Fruit fly (Drosophila melanogaster) whole organism, embryonic: Measurements from ENCODE around the gene edin.

Experiments used
- B-H2 ChIP-seq: fragments of 200-800 bp; sonication (Bioruptor generic); optimal IDR thresholded peaks from 2 replicates; lab custom pipeline; 2018; ENCODE audit warnings: missing biosample characterization, mild to moderate bottlenecking, missing genetic modification characterization
- CG10267 ChIP-seq: fragments of 200-800 bp; sonication (Bioruptor generic); optimal IDR thresholded peaks from 2 replicates; lab custom pipeline; 2018; ENCODE audit warnings: missing biosample characterization, mild to moderate bottlenecking, missing genetic modification characterization, moderate library complexity
- CG10543 ChIP-seq: fragments of 200-800 bp; sonication (Bioruptor generic); optimal IDR thresholded peaks from 3 replicates; lab custom pipeline; 2017; ENCODE audit warnings: missing biosample characterization, mild to moderate bottlenecking, missing genetic modification characterization, moderate library complexity
- CG11696 ChIP-seq: fragments of 200-800 bp; sonication (Bioruptor generic); IDR thresholded peaks from 2 replicates; pipeline ENCODE4 v1.3.6; 2022; ENCODE audit warnings: missing biosample characterization, missing genetic modification characterization
- CG11723 ChIP-seq: fragments of 200-800 bp; sonication (Bioruptor generic); optimal IDR thresholded peaks from 2 replicates; lab custom pipeline; 2017; ENCODE audit warnings: missing biosample characterization, mild to moderate bottlenecking, missing genetic modification characterization
- CG12659 ChIP-seq: fragments of 200-800 bp; sonication (Bioruptor generic); optimal IDR thresholded peaks from 3 replicates; lab custom pipeline; 2017; ENCODE audit warnings: mild to moderate bottlenecking, missing biosample characterization, missing genetic modification reagents, missing genetic modification characterization
- CG12744 ChIP-seq: fragments of 200-800 bp; sonication (Bioruptor generic); optimal IDR thresholded peaks from 2 replicates; lab custom pipeline; 2016; ENCODE audit warnings: missing biosample characterization, missing genetic modification characterization
- CG13123 ChIP-seq: fragments of 200-800 bp; sonication (Bioruptor generic); optimal IDR thresholded peaks from 2 replicates; lab custom pipeline; 2016; ENCODE audit warnings: missing biosample characterization, missing genetic modification characterization
- CG13424 ChIP-seq: fragments of 200-800 bp; sonication (Bioruptor generic); optimal IDR thresholded peaks from 2 replicates; lab custom pipeline; 2019; ENCODE audit warnings: missing biosample characterization, mild to moderate bottlenecking, missing genetic modification characterization, moderate library complexity
- CG15479 ChIP-seq: fragments of 200-800 bp; sonication (Bioruptor generic); optimal IDR thresholded peaks from 3 replicates; lab custom pipeline; 2019; ENCODE audit warnings: missing biosample characterization, mild to moderate bottlenecking, missing genetic modification characterization, moderate library complexity
- CG15514 ChIP-seq: fragments of 200-800 bp; sonication (Bioruptor generic); optimal IDR thresholded peaks from 3 replicates; lab custom pipeline; 2017; ENCODE audit warnings: missing biosample characterization, missing genetic modification characterization, mild to moderate bottlenecking, moderate library complexity, missing genetic modification reagents
- CG15601 ChIP-seq: fragments of 200-800 bp; sonication (Bioruptor generic); optimal IDR thresholded peaks from 3 replicates; lab custom pipeline; 2019; ENCODE audit warnings: missing biosample characterization, mild to moderate bottlenecking, missing genetic modification characterization, moderate library complexity
- CG1603 ChIP-seq: fragments of 200-800 bp; sonication (Bioruptor generic); optimal IDR thresholded peaks from 2 replicates; lab custom pipeline; 2019; ENCODE audit warnings: missing biosample characterization, mild to moderate bottlenecking, missing genetic modification characterization, moderate library complexity
- CG2678 ChIP-seq: fragments of 200-800 bp; sonication (Bioruptor generic); optimal IDR thresholded peaks from 3 replicates; lab custom pipeline; 2019; ENCODE audit warnings: missing biosample characterization, mild to moderate bottlenecking, missing genetic modification characterization, moderate library complexity
- CG30020 ChIP-seq: fragments of 200-800 bp; optimal IDR thresholded peaks from 2 replicates; lab custom pipeline; 2019; ENCODE audit warnings: missing biosample characterization, mild to moderate bottlenecking, missing genetic modification characterization, moderate library complexity
- CG30403 ChIP-seq: fragments of 200-800 bp; sonication (Bioruptor generic); optimal IDR thresholded peaks from 3 replicates; lab custom pipeline; 2016; ENCODE audit warnings: missing biosample characterization, missing genetic modification characterization
- CG31365 ChIP-seq: fragments of 200-800 bp; sonication (Bioruptor generic); optimal IDR thresholded peaks from 2 replicates; lab custom pipeline; 2018; ENCODE audit warnings: missing biosample characterization, mild to moderate bottlenecking, missing genetic modification characterization
- CG31441 ChIP-seq: fragments of 200-800 bp; sonication (Bioruptor generic); IDR thresholded peaks from 2 replicates; pipeline ENCODE4 v1.3.6; 2022; ENCODE audit warnings: missing biosample characterization, missing genetic modification characterization
- CG34224 ChIP-seq: fragments of 200-800 bp; sonication (Bioruptor generic); IDR thresholded peaks from 3 replicates; pipeline ENCODE4 v1.3.6; 2022; ENCODE audit warnings: missing biosample characterization, missing genetic modification characterization; ENCODE audit not compliant: partially characterized antibody
- CG4424 ChIP-seq: fragments of 200-800 bp; sonication (Bioruptor generic); optimal IDR thresholded peaks from 3 replicates; lab custom pipeline; 2016; ENCODE audit warnings: missing biosample characterization, missing genetic modification characterization
- CG4854 ChIP-seq: fragments of 200-800 bp; sonication (Bioruptor generic); optimal IDR thresholded peaks from 2 replicates; lab custom pipeline; 2016; ENCODE audit warnings: missing biosample characterization, missing genetic modification characterization, inconsistent platforms
- CG6272 ChIP-seq: fragments of 200-800 bp; sonication (Bioruptor generic); IDR thresholded peaks from 2 replicates; pipeline ENCODE4 v1.3.6; 2022; ENCODE audit warnings: missing biosample characterization, missing genetic modification characterization
- CG6791 ChIP-seq: fragments of 200-800 bp; sonication (Bioruptor generic); IDR thresholded peaks from 3 replicates; pipeline ENCODE4 v1.3.6; 2022; ENCODE audit warnings: missing biosample characterization, missing genetic modification characterization; ENCODE audit not compliant: partially characterized antibody
- CG7271 ChIP-seq: fragments of 200-800 bp; sonication (Bioruptor generic); optimal IDR thresholded peaks from 2 replicates; lab custom pipeline; 2018; ENCODE audit warnings: missing biosample characterization, mild to moderate bottlenecking, missing genetic modification characterization, moderate library complexity
- CG8388 ChIP-seq: fragments of 200-800 bp; sonication (Bioruptor generic); optimal IDR thresholded peaks from 2 replicates; lab custom pipeline; 2019; ENCODE audit warnings: missing biosample characterization, mild to moderate bottlenecking, missing genetic modification characterization, moderate library complexity
- CTCF ChIP-seq: fragments of 200-800 bp; sonication (Bioruptor generic); optimal IDR thresholded peaks from 2 replicates; lab custom pipeline; 2017; ENCODE audit warnings: missing biosample characterization, mild to moderate bottlenecking, missing genetic modification characterization, moderate library complexity
- Dref ChIP-seq: fragments of 200-800 bp; sonication (Bioruptor generic); IDR thresholded peaks from 2 replicates; pipeline ENCODE4 v1.3.6; 2022; ENCODE audit warnings: missing biosample characterization, missing genetic modification characterization
- Ets97D ChIP-seq: fragments of 200-800 bp; sonication (Bioruptor generic); optimal IDR thresholded peaks from 3 replicates; lab custom pipeline; 2016; ENCODE audit warnings: missing biosample characterization, missing genetic modification characterization
- HLH4C ChIP-seq: fragments of 200-800 bp; sonication (Bioruptor generic); IDR thresholded peaks from 3 replicates; pipeline ENCODE4 v1.3.6; 2022; ENCODE audit warnings: missing biosample characterization, missing genetic modification characterization; ENCODE audit not compliant: partially characterized antibody
- Hsf ChIP-seq: fragments of 200-800 bp; sonication (Bioruptor generic); optimal IDR thresholded peaks from 3 replicates; lab custom pipeline; 2016; ENCODE audit warnings: missing biosample characterization, missing genetic modification characterization
- MESR4 ChIP-seq: fragments of 200-800 bp; sonication (Bioruptor generic); optimal IDR thresholded peaks from 2 replicates; lab custom pipeline; 2018; ENCODE audit warnings: missing biosample characterization, mild to moderate bottlenecking, missing genetic modification characterization, moderate library complexity
- PHDP ChIP-seq: fragments of 200-800 bp; sonication (Bioruptor generic); optimal IDR thresholded peaks from 3 replicates; lab custom pipeline; 2018; ENCODE audit warnings: missing biosample characterization, mild to moderate bottlenecking, missing genetic modification characterization, moderate library complexity
- Pdp1 ChIP-seq, 2 experiments: fragments of 200-800 bp; sonication (Bioruptor generic); optimal IDR thresholded peaks; 3 replicates each; lab custom pipeline; 2016; ENCODE audit warnings: missing biosample characterization in 2 of 2, missing genetic modification characterization in 2 of 2, mild to moderate bottlenecking in 1 of 2, moderate library complexity in 1 of 2
- Xbp1 ChIP-seq: fragments of 200-800 bp; sonication (Bioruptor generic); optimal IDR thresholded peaks from 3 replicates; lab custom pipeline; 2016; ENCODE audit warnings: missing biosample characterization, mild to moderate bottlenecking, missing genetic modification characterization
- YL-1 ChIP-seq: fragments of 200-800 bp; sonication (Bioruptor generic); optimal IDR thresholded peaks from 3 replicates; lab custom pipeline; 2017; ENCODE audit warnings: missing biosample characterization, mild to moderate bottlenecking, missing genetic modification characterization
- ase ChIP-seq: fragments of 200-800 bp; sonication (Bioruptor generic); IDR thresholded peaks from 3 replicates; pipeline ENCODE4 v1.3.6; 2022; ENCODE audit warnings: missing biosample characterization, missing genetic modification characterization
- crp ChIP-seq, 2 experiments: fragments of 200-800 bp; sonication (Bioruptor generic); optimal IDR thresholded peaks; 2 replicates in 1 of 2; 3 replicates in 1 of 2; lab custom pipeline; 2017; ENCODE audit warnings: missing biosample characterization in 2 of 2, missing genetic modification characterization in 2 of 2, mild to moderate bottlenecking in 1 of 2, moderate library complexity in 1 of 2
- dmrt11E ChIP-seq: fragments of 200-800 bp; sonication (Bioruptor generic); optimal IDR thresholded peaks from 3 replicates; lab custom pipeline; 2018; ENCODE audit warnings: missing biosample characterization, mild to moderate bottlenecking, missing genetic modification characterization, moderate library complexity
- fd3F ChIP-seq: fragments of 200-800 bp; sonication (Bioruptor generic); optimal IDR thresholded peaks from 2 replicates; lab custom pipeline; 2018; ENCODE audit warnings: missing biosample characterization, mild to moderate bottlenecking, missing genetic modification characterization, moderate library complexity
- insv ChIP-seq, 2 experiments: fragments of 200-800 bp; sonication (Bioruptor generic); optimal IDR thresholded peaks; 3 replicates each; lab custom pipeline; 2016 to 2018; ENCODE audit warnings: missing biosample characterization in 2 of 2, missing genetic modification characterization in 2 of 2
- lmd ChIP-seq: fragments of 200-800 bp; sonication (Bioruptor generic); IDR thresholded peaks from 2 replicates; pipeline ENCODE4 v1.3.6; 2022; ENCODE audit warnings: missing biosample characterization, missing genetic modification characterization
- pita ChIP-seq: fragments of 200-800 bp; sonication (Bioruptor generic); optimal IDR thresholded peaks from 2 replicates; lab custom pipeline; 2017; ENCODE audit warnings: missing biosample characterization, mild to moderate bottlenecking, missing genetic modification characterization
- pnt ChIP-seq: fragments of 200-800 bp; sonication (Bioruptor generic); optimal IDR thresholded peaks from 3 replicates; lab custom pipeline; 2016; ENCODE audit warnings: missing biosample characterization, missing genetic modification characterization
- ranshi ChIP-seq: fragments of 200-800 bp; sonication (Bioruptor generic); IDR thresholded peaks from 2 replicates; pipeline ENCODE4 v1.3.6; 2022; ENCODE audit warnings: missing biosample characterization, missing genetic modification characterization
- sim ChIP-seq: fragments of 200-800 bp; sonication (Bioruptor generic); IDR thresholded peaks from 2 replicates; pipeline ENCODE4 v1.3.6; 2022; ENCODE audit warnings: missing biosample characterization, missing genetic modification characterization
- sr ChIP-seq: fragments of 200-800 bp; sonication (Bioruptor generic); IDR thresholded peaks from 3 replicates; pipeline ENCODE4 v1.3.6; 2022; ENCODE audit warnings: missing biosample characterization, missing genetic modification characterization
- trh ChIP-seq: fragments of 200-800 bp; sonication (Bioruptor generic); optimal IDR thresholded peaks from 2 replicates; lab custom pipeline; 2016; ENCODE audit warnings: missing biosample characterization, missing genetic modification characterization
- unpg ChIP-seq: fragments of 200-800 bp; sonication (Bioruptor generic); optimal IDR thresholded peaks from 3 replicates; lab custom pipeline; 2018; ENCODE audit warnings: missing biosample characterization, mild to moderate bottlenecking, missing genetic modification characterization, moderate library complexity
- wdn ChIP-seq: fragments of 200-800 bp; sonication (Bioruptor generic); IDR thresholded peaks from 2 replicates; pipeline ENCODE4 v1.3.6; 2022; ENCODE audit warnings: missing biosample characterization, missing genetic modification characterization
- zfh2 ChIP-seq: fragments of 200-800 bp; sonication (Bioruptor generic); optimal IDR thresholded peaks from 2 replicates; lab custom pipeline; 2016; ENCODE audit warnings: missing biosample characterization, missing genetic modification characterization

edin gene

DNA sequence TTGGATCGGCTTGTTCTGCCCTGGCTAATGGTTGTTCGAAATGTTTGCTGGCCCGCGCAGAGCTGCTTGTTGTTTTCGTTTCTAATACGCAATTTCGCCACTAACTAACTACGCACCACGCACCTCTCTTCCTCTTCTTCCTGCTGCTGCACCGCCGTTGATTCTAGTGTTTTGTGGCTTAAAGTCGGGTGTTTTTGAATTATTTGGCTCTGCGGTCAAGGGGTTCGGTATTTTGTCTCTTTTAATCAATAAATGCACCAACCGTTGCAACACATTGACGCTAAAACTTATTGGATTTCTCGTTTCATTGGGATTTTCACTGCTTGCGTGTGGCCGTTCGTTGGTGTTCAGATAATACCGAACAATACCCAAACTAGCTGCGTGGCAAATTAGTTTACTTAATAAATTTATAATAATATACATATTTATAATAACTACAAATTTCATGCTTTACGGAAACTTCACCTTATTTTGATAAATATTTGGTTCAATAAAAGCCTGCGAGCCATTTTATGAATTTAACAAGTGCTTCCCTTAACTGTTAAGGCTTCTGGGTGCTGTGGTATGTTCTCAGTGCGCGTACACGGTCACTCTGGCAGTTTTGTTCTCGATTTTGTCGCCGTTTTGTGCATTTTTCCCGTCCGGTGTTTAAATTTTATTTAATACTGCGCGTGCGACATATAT lies 35.0 kb downstream of the edin start, which contains the start of the genes Edc3 and Nedd4 (continued):
- TF ChIP-seq CG4854 (GFP tag; lab: Kevin White, UChicago) = no peak
- no peak for TF ChIP-seq CG1603 (tag; lab: Kevin White, UChicago)
- TF ChIP-seq ranshi (GFP tag; lab: Robert Waterston, UW) = no peak
- TF ChIP-seq Dref (GFP tag; lab: Robert Waterston, UW) = no peak
- no peak for TF ChIP-seq ase
- TF ChIP-seq sr (GFP tag; lab: Robert Waterston, UW) = no peak
- no peak for TF ChIP-seq CG12744 (GFP tag; lab: Kevin White, UChicago)
- TF ChIP-seq dmrt11E = peak; percentile 22
- no peak for TF ChIP-seq CG6791
- peak; percentile 39 for TF ChIP-seq CG10543
- TF ChIP-seq CG10267 (tag; lab: Kevin White, UChicago) = peak; percentile 75
- peak in 1 of 2 experiments; percentile 69 for TF ChIP-seq insv (GFP tag; optimal IDR thresholded peaks at IDR 0.05; lab: Kevin White, UChicago)
- TF ChIP-seq PHDP (tag; lab: Kevin White, UChicago) = peak; percentile 32
- no peak for TF ChIP-seq zfh2 (GFP tag; lab: Kevin White, UChicago)
- no peak for TF ChIP-seq CG4424
- TF ChIP-seq CG15479 (GFP tag; lab: Kevin White, UChicago) = peak; percentile 32
- TF ChIP-seq CG15601 = peak; percentile 51
- no peak for TF ChIP-seq CG8388 (GFP tag; lab: Kevin White, UChicago)
- no peak for TF ChIP-seq sim (GFP tag; lab: Robert Waterston, UW)
- no peak for TF ChIP-seq fd3F (GFP tag; lab: Kevin White, UChicago)
- TF ChIP-seq B-H2 = no peak
- TF ChIP-seq Xbp1 (GFP tag; lab: Kevin White, UChicago) = no peak
- TF ChIP-seq unpg = peak; percentile 20
- TF ChIP-seq lmd (GFP tag; lab: Robert Waterston, UW) = no peak
- no peak for TF ChIP-seq Ets97D
- TF ChIP-seq pnt = no peak
- TF ChIP-seq CG11696 (GFP tag; lab: Robert Waterston, UW) = no peak
- TF ChIP-seq CG13424 = peak; percentile 18
- peak; percentile 54; the same call in 1 of the 2 replicates for TF ChIP-seq CG31441 (GFP tag; lab: Robert Waterston, UW)
- TF ChIP-seq CG31365 (tag; lab: Kevin White, UChicago) = no peak
- no peak for TF ChIP-seq CG30403 (GFP tag; lab: Kevin White, UChicago)
- peak; percentile 55 for TF ChIP-seq CG15514 (GFP tag; lab: Kevin White, UChicago)
- no peak for TF ChIP-seq Hsf (GFP tag; lab: Kevin White, UChicago)
- TF ChIP-seq YL-1 (GFP tag; lab: Kevin White, UChicago) = peak; percentile 96
- TF ChIP-seq CTCF (GFP tag; lab: Kevin White, UChicago) = peak; percentile 38
- TF ChIP-seq CG13123 (GFP tag; lab: Kevin White, UChicago) = no peak
- TF ChIP-seq CG11723 (GFP tag; lab: Kevin White, UChicago) = no peak
- TF ChIP-seq trh = no peak
- no peak for TF ChIP-seq Pdp1 (GFP tag; optimal IDR thresholded peaks at IDR 0.05; lab: Kevin White, UChicago)
- no peak for TF ChIP-seq CG34224 (GFP tag; lab: Robert Waterston, UW)
- TF ChIP-seq CG6272 = no peak
- no peak for TF ChIP-seq CG2678 (tag; lab: Kevin White, UChicago)
- TF ChIP-seq HLH4C = no peak
- peak; percentile 95 for TF ChIP-seq MESR4
- peak; percentile 30 for TF ChIP-seq CG30020
- TF ChIP-seq CG7271 (tag; lab: Kevin White, UChicago) = no peak
- TF ChIP-seq wdn (GFP tag; lab: Robert Waterston, UW) = no peak
- peak; percentile 63 for TF ChIP-seq CG12659 (GFP tag; lab: Kevin White, UChicago)
- TF ChIP-seq crp (GFP tag; optimal IDR thresholded peaks at IDR 0.05; lab: Kevin White, UChicago) = peak in 1 of 2 experiments; percentile 13
- no peak for TF ChIP-seq pita (GFP tag; lab: Kevin White, UChicago)
